Worm (Caenorhabditis elegans): ENCODE data around the gene F09A5.2.

Gene F09A5.2

ce11 chrX:13134807-13135206, at the start of gene F09A5.2:
TSS of gene F09A5.2 (plus strand) at chrX:13135107.
- TF ChIP-seq ceh-24 (tag; optimal IDR thresholded peaks at IDR 0.05): no peak
- TF ChIP-seq gmeb-2 (tag; optimal IDR thresholded peaks at IDR 0.05): no peak

- TF ChIP-seq ceh-24 (tag; optimal IDR thresholded peaks at IDR 0.05) (no peak), ceh-2 (tag; optimal IDR thresholded peaks at IDR 0.05) (no peak), ceh-19 (GFP tag; optimal IDR thresholded peaks at IDR 0.05) (no peak), npax-4 (tag; optimal IDR thresholded peaks at IDR 0.05) (no peak), C38D4.7 (GFP tag; optimal IDR thresholded peaks at IDR 0.05) (no peak), sdc-2 (tag; optimal IDR thresholded peaks at IDR 0.05) (no peak), ceh-6 (GFP tag; optimal IDR thresholded peaks at IDR 0.05) (no peak), ceh-14 (tag; optimal IDR thresholded peaks at IDR 0.05) (no peak), unc-55 (GFP tag; optimal IDR thresholded peaks at IDR 0.05) (no peak), K02D7.2 (tag; optimal IDR thresholded peaks at IDR 0.05) (no peak), pax-1 (tag; optimal IDR thresholded peaks at IDR 0.05) (no peak), ztf-16 (tag; optimal IDR thresholded peaks at IDR 0.05) (no peak), pha-4 (tag; optimal IDR thresholded peaks at IDR 0.05) (no peak)
Measured at ce11 chrX:13088539-13088938, 46.4 kb upstream of the F09A5.2 start.

DNA sequence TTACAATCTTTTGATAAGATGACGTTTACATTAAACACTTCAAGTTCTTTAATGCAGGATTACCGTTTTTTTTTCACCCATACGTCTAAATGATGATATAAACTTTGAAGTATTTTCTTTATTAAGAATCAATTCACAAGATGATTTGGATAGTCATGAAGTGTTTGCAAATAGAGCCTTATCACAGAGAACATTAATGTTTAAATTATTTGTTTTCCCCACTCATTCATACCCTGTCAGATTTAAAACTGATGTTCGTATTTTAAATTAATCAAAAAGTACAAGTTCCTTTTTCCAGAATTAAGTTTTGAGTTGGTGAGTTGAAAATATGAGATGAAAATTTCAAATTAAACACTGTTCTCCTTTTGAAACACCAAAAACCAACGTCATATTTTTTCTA, 44.2 kb upstream of the F09A5.2 start, which contains the start of gene R03G8.3:
R03G8.3 (plus strand) TSS at position 301 of the 400 bp plus-strand sequence.
- no peak for TF ChIP-seq ceh-9 (tag; optimal IDR thresholded peaks at IDR 0.05)
- TF ChIP-seq tbx-7 (tag; optimal IDR thresholded peaks at IDR 0.05): no peak
- TF ChIP-seq hlh-8 (tag; optimal IDR thresholded peaks at IDR 0.05): no peak
- no peak for TF ChIP-seq unc-86 (tag; optimal IDR thresholded peaks at IDR 0.05)
- no peak for TF ChIP-seq lin-11 (tag; optimal IDR thresholded peaks at IDR 0.05)
- no peak for TF ChIP-seq ets-4 (tag; optimal IDR thresholded peaks at IDR 0.05)
- TF ChIP-seq fkh-6 (tag; optimal IDR thresholded peaks at IDR 0.05): no peak
- no peak for TF ChIP-seq ceh-18 (tag; optimal IDR thresholded peaks at IDR 0.05)
- TF ChIP-seq K02D7.2 (tag; optimal IDR thresholded peaks at IDR 0.05): no peak
- no peak for TF ChIP-seq ceh-19 (GFP tag; optimal IDR thresholded peaks at IDR 0.05)
- TF ChIP-seq sox-4 (tag; optimal IDR thresholded peaks at IDR 0.05): no peak
- TF ChIP-seq syd-9 (tag; optimal IDR thresholded peaks at IDR 0.05): no peak
- no peak for TF ChIP-seq pha-4 (tag; optimal IDR thresholded peaks at IDR 0.05)
- TF ChIP-seq npax-4 (tag; optimal IDR thresholded peaks at IDR 0.05): no peak
- no peak for TF ChIP-seq nhr-11 (tag; optimal IDR thresholded peaks at IDR 0.05)
- TF ChIP-seq T23F11.4 (GFP tag; optimal IDR thresholded peaks at IDR 0.05): no peak
- TF ChIP-seq ref-2 (tag; optimal IDR thresholded peaks at IDR 0.05): no peak
- no peak for TF ChIP-seq fax-1 (tag; optimal IDR thresholded peaks at IDR 0.05)
- no peak for TF ChIP-seq gmeb-2 (tag; optimal IDR thresholded peaks at IDR 0.05)
- TF ChIP-seq ceh-34 (tag; optimal IDR thresholded peaks at IDR 0.05): no peak

ce11 chrX:13091199-13091598, 43.7 kb upstream of the F09A5.2 start:
- TF ChIP-seq hlh-13 (GFP tag; optimal IDR thresholded peaks at IDR 0.05) (no peak), odd-2 (tag; optimal IDR thresholded peaks at IDR 0.05) (no peak), nfya-1 (tag; optimal IDR thresholded peaks at IDR 0.05) (no peak)

- TF ChIP-seq lim-6 (tag; optimal IDR thresholded peaks at IDR 0.05) (no peak), ceh-24 (tag; optimal IDR thresholded peaks at IDR 0.05) (no peak), ceh-2 (tag; optimal IDR thresholded peaks at IDR 0.05) (no peak), ceh-45 (GFP tag; IDR thresholded peaks at IDR 0.05) (no peak)
Measured at ce11 chrX:13100410-13100809, 34.5 kb upstream of the F09A5.2 start, which contains the start of gene R03G8.6. TSS of gene R03G8.6 (minus strand) at chrX:13100510.

ce11 chrX:13102838-13103237, 32.1 kb upstream of the F09A5.2 start:
- TF ChIP-seq tbx-7 (tag; optimal IDR thresholded peaks at IDR 0.05) (no peak), nhr-232 (tag; optimal IDR thresholded peaks at IDR 0.05) (no peak), T23F11.4 (GFP tag; optimal IDR thresholded peaks at IDR 0.05) (no peak), sox-2 (GFP tag; IDR thresholded peaks at IDR 0.05) (no peak), elt-2 (tag; optimal IDR thresholded peaks at IDR 0.05) (no peak), che-1 (tag; optimal IDR thresholded peaks at IDR 0.05) (no peak), sox-4 (tag; optimal IDR thresholded peaks at IDR 0.05) (no peak), hlh-15 (tag; optimal IDR thresholded peaks at IDR 0.05) (no peak), ceh-18 (tag; optimal IDR thresholded peaks at IDR 0.05) (no peak)

Data from whole organism, late embryonic.